Worm (Caenorhabditis elegans) whole organism, L1 larva: ENCODE measurements around the gene rab-37.

Source experiments
- C04F5.9 ChIP-seq: sonication (generic microtip); optimal IDR thresholded peaks from 2 replicates; lab custom pipeline; 2016; ENCODE audit warnings: missing genetic modification characterization, missing compliant biosample characterization
- C34B4.2 ChIP-seq: sonication (generic microtip); optimal IDR thresholded peaks from 2 replicates; lab custom pipeline; 2017; ENCODE audit warnings: mild to moderate bottlenecking, missing genetic modification characterization, missing compliant biosample characterization
- alr-1 ChIP-seq: fragments of 200-800 bp; sonication (Bioruptor generic); optimal IDR thresholded peaks from 2 replicates; lab custom pipeline; 2018; ENCODE audit warnings: borderline replicate concordance, mild to moderate bottlenecking, missing genetic modification characterization, missing compliant biosample characterization
- blmp-1 ChIP-seq: fragments of 150-350 bp; optimal IDR thresholded peaks from 2 replicates; lab custom pipeline; 2014; ENCODE audit warnings: missing biosample characterization, missing genetic modification characterization
- ceh-82 ChIP-seq, 3 experiments: fragments of 150-350 bp in 1 of 3; sonication (generic microtip) in 2 of 3; optimal IDR thresholded peaks; 2 replicates each; lab custom pipeline; 2014 to 2017; ENCODE audit warnings: missing biosample characterization in 3 of 3, missing genetic modification characterization in 3 of 3
- ceh-88 ChIP-seq: fragments of 200-800 bp; sonication (Bioruptor generic); IDR thresholded peaks from 2 replicates; pipeline ENCODE4 v1.3.6; 2022; ENCODE audit warnings: missing genetic modification characterization, missing compliant biosample characterization
- ceh-90 ChIP-seq: sonication (generic microtip); optimal IDR thresholded peaks from 2 replicates; lab custom pipeline; 2016; ENCODE audit warnings: missing genetic modification characterization, missing compliant biosample characterization
- ces-1 ChIP-seq: fragments of 150-350 bp; optimal IDR thresholded peaks from 2 replicates; lab custom pipeline; 2014; ENCODE audit warnings: missing biosample characterization, missing genetic modification reagents, missing genetic modification characterization
- dpl-1 ChIP-seq, 3 experiments: fragments of 150-350 bp in 2 of 3; sonication (generic microtip) in 1 of 3; optimal IDR thresholded peaks; 2 replicates each; lab custom pipeline; 2014 to 2017; ENCODE audit warnings: missing biosample characterization in 3 of 3, missing genetic modification characterization in 3 of 3, missing genetic modification reagents in 3 of 3
- dsc-1 ChIP-seq: sonication (generic microtip); optimal IDR thresholded peaks from 2 replicates; lab custom pipeline; 2016; ENCODE audit warnings: mild to moderate bottlenecking, missing genetic modification characterization, missing compliant biosample characterization
- efl-1 ChIP-seq, 4 experiments: fragments of 150-350 bp; optimal IDR thresholded peaks in 3 of 4; peaks in 1 of 4; 1 replicate in 1 of 4; 2 replicates in 3 of 4; lab custom pipeline; 2014; ENCODE audit warnings: missing biosample characterization in 2 of 4, missing genetic modification characterization in 2 of 4, missing genetic modification reagents in 2 of 4
- egl-13 ChIP-seq: sonication (generic microtip); optimal IDR thresholded peaks from 2 replicates; lab custom pipeline; 2016; ENCODE audit warnings: missing genotype, missing genetic modification reagents, missing genetic modification characterization, missing compliant biosample characterization
- fkh-10 ChIP-seq: sonication (generic microtip); optimal IDR thresholded peaks from 2 replicates; lab custom pipeline; 2017; ENCODE audit warnings: missing biosample characterization, missing genetic modification reagents, missing genetic modification characterization
- fkh-4 ChIP-seq: sonication (generic microtip); optimal IDR thresholded peaks from 2 replicates; lab custom pipeline; 2016; ENCODE audit warnings: missing compliant biosample characterization, missing genetic modification characterization, borderline replicate concordance
- fkh-8 ChIP-seq: sonication (generic microtip); optimal IDR thresholded peaks from 2 replicates; lab custom pipeline; 2016; ENCODE audit warnings: mild to moderate bottlenecking, missing genetic modification characterization, missing compliant biosample characterization
- fos-1 ChIP-seq: fragments of 150-350 bp; optimal IDR thresholded peaks from 2 replicates; lab custom pipeline; 2014; ENCODE audit warnings: missing biosample characterization, missing genetic modification characterization
- grh-1 ChIP-seq: fragments of 200-800 bp; sonication (Bioruptor generic); IDR thresholded peaks from 2 replicates; pipeline ENCODE4 v1.3.6; 2022; ENCODE audit warnings: missing genetic modification reagents, missing genetic modification characterization, missing compliant biosample characterization
- hpl-2 ChIP-seq: fragments of 150-350 bp; optimal IDR thresholded peaks from 2 replicates; lab custom pipeline; 2014; ENCODE audit warnings: missing biosample characterization, missing genetic modification reagents, missing genetic modification characterization
- isw-1 ChIP-seq: fragments of 200-800 bp; sonication (Bioruptor generic); IDR thresholded peaks from 2 replicates; pipeline ENCODE4 v1.3.6; 2022; ENCODE audit warnings: missing genetic modification characterization, missing compliant biosample characterization
- jun-1 ChIP-seq: fragments of 150-350 bp; optimal IDR thresholded peaks from 2 replicates; lab custom pipeline; 2014; ENCODE audit warnings: missing biosample characterization, missing genetic modification reagents, missing genetic modification characterization
- lin-13 ChIP-seq: fragments of 150-350 bp; optimal IDR thresholded peaks from 2 replicates; lab custom pipeline; 2014; ENCODE audit warnings: missing biosample characterization, missing genetic modification reagents, missing genetic modification characterization
- lin-35 ChIP-seq, 2 experiments: fragments of 150-350 bp; optimal IDR thresholded peaks; 2 replicates each; lab custom pipeline; 2014; ENCODE audit warnings: missing biosample characterization in 2 of 2, missing genetic modification characterization in 2 of 2, missing genetic modification reagents in 2 of 2
- lir-3 ChIP-seq: sonication (generic microtip); optimal IDR thresholded peaks from 2 replicates; lab custom pipeline; 2016; ENCODE audit warnings: mild to moderate bottlenecking, missing genetic modification characterization, moderate library complexity, missing compliant biosample characterization; ENCODE audit not compliant: poor library complexity
- lsy-2 ChIP-seq, 2 experiments: fragments of 150-350 bp; optimal IDR thresholded peaks; 2 replicates each; lab custom pipeline; 2014; ENCODE audit warnings: missing biosample characterization in 2 of 2, missing genetic modification characterization in 2 of 2
- mab-9 ChIP-seq: fragments of 200-800 bp; sonication (Bioruptor generic); IDR thresholded peaks from 2 replicates; pipeline ENCODE4 v1.3.6; 2022; ENCODE audit warnings: missing genetic modification reagents, missing genetic modification characterization, missing compliant biosample characterization
- mdl-1 ChIP-seq, 2 experiments: fragments of 150-350 bp; optimal IDR thresholded peaks; 2 replicates each; lab custom pipeline; 2014 to 2017; ENCODE audit warnings: missing biosample characterization in 2 of 2, missing genetic modification characterization in 2 of 2, inconsistent platforms in 1 of 2
- mef-2 ChIP-seq: fragments of 150-350 bp; optimal IDR thresholded peaks from 2 replicates; lab custom pipeline; 2014; ENCODE audit warnings: missing biosample characterization, missing genetic modification characterization
- mep-1 ChIP-seq: fragments of 150-350 bp; optimal IDR thresholded peaks from 2 replicates; lab custom pipeline; 2014; ENCODE audit warnings: missing biosample characterization, missing genetic modification characterization
- nhr-11 ChIP-seq: fragments of 150-350 bp; optimal IDR thresholded peaks from 2 replicates; lab custom pipeline; 2014; ENCODE audit warnings: missing biosample characterization, missing genetic modification characterization
- nhr-20 ChIP-seq: sonication (generic microtip); optimal IDR thresholded peaks from 2 replicates; lab custom pipeline; 2016; ENCODE audit warnings: mild to moderate bottlenecking, missing genetic modification characterization, missing compliant biosample characterization
- nhr-28 ChIP-seq: fragments of 150-350 bp; optimal IDR thresholded peaks from 2 replicates; lab custom pipeline; 2014; ENCODE audit warnings: missing biosample characterization, missing genetic modification characterization
- nhr-47 ChIP-seq: sonication (generic microtip); optimal IDR thresholded peaks from 2 replicates; lab custom pipeline; 2016; ENCODE audit warnings: mild to moderate bottlenecking, missing genetic modification characterization, moderate library complexity, missing compliant biosample characterization
- nhr-77 ChIP-seq: fragments of 150-350 bp; optimal IDR thresholded peaks from 2 replicates; lab custom pipeline; 2014; ENCODE audit warnings: missing biosample characterization, missing genetic modification characterization
- nhr-85 ChIP-seq: sonication (generic microtip); peaks from one replicate; lab custom pipeline; 2016; ENCODE audit warnings: missing genetic modification characterization, inconsistent platforms, missing compliant biosample characterization
- pax-3 ChIP-seq: fragments of 200-800 bp; sonication (Bioruptor generic); optimal IDR thresholded peaks from 2 replicates; lab custom pipeline; 2018; ENCODE audit warnings: mild to moderate bottlenecking, missing genetic modification characterization, moderate library complexity, missing compliant biosample characterization
- pqm-1 ChIP-seq: sonication (generic microtip); optimal IDR thresholded peaks from 3 replicates; lab custom pipeline; 2017; ENCODE audit warnings: missing biosample characterization, missing genetic modification characterization
- skn-1 ChIP-seq: fragments of 150-350 bp; optimal IDR thresholded peaks from 2 replicates; lab custom pipeline; 2014; ENCODE audit warnings: missing biosample characterization, missing genetic modification characterization
- snpc-4 ChIP-seq: fragments of 150-350 bp; optimal IDR thresholded peaks from 2 replicates; lab custom pipeline; 2014; ENCODE audit warnings: missing biosample characterization, missing genetic modification characterization
- snu-23 ChIP-seq: sonication (generic microtip); optimal IDR thresholded peaks from 2 replicates; lab custom pipeline; 2016; ENCODE audit warnings: missing genetic modification characterization, missing compliant biosample characterization
- sptf-1 ChIP-seq: fragments of 150-350 bp; optimal IDR thresholded peaks from 2 replicates; lab custom pipeline; 2014; ENCODE audit warnings: missing biosample characterization, missing genetic modification characterization
- sup-37 ChIP-seq: fragments of 200-800 bp; sonication (Bioruptor generic); optimal IDR thresholded peaks from 2 replicates; lab custom pipeline; 2018; ENCODE audit warnings: mild to moderate bottlenecking, missing genetic modification characterization, missing compliant biosample characterization
- swsn-7 ChIP-seq: sonication (generic microtip); optimal IDR thresholded peaks from 2 replicates; lab custom pipeline; 2016; ENCODE audit warnings: missing genetic modification characterization, missing compliant biosample characterization
- tlp-1 ChIP-seq: fragments of 150-350 bp; optimal IDR thresholded peaks from 2 replicates; lab custom pipeline; 2014; ENCODE audit warnings: missing biosample characterization, missing genetic modification characterization
- unc-130 ChIP-seq: fragments of 150-350 bp; optimal IDR thresholded peaks from 2 replicates; lab custom pipeline; 2017; ENCODE audit warnings: missing biosample characterization, missing genetic modification characterization, inconsistent platforms
- unc-30 ChIP-seq: sonication (generic microtip); optimal IDR thresholded peaks from 2 replicates; lab custom pipeline; 2017; ENCODE audit warnings: missing biosample characterization, missing genetic modification characterization
- unc-86 ChIP-seq: sonication (generic microtip); optimal IDR thresholded peaks from 2 replicates; lab custom pipeline; 2016; ENCODE audit warnings: missing genetic modification characterization, missing compliant biosample characterization
- unc-98 ChIP-seq: fragments of 200-800 bp; sonication (Bioruptor generic); IDR thresholded peaks from 2 replicates; pipeline ENCODE4 v1.3.6; 2022; ENCODE audit warnings: missing genetic modification characterization, missing compliant biosample characterization
- vab-15 ChIP-seq: sonication (generic microtip); optimal IDR thresholded peaks from 2 replicates; lab custom pipeline; 2017; ENCODE audit warnings: missing genotype, mild to moderate bottlenecking, missing genetic modification characterization, missing compliant biosample characterization
- zag-1 ChIP-seq: fragments of 150-350 bp; optimal IDR thresholded peaks from 2 replicates; lab custom pipeline; 2014; ENCODE audit warnings: missing biosample characterization, missing genetic modification characterization
- zip-4 ChIP-seq: fragments of 200-800 bp; sonication (Bioruptor generic); optimal IDR thresholded peaks from 2 replicates; lab custom pipeline; 2018; ENCODE audit warnings: mild to moderate bottlenecking, missing genetic modification characterization, moderate library complexity, missing compliant biosample characterization
- ztf-11 ChIP-seq, 2 experiments: sonication (generic microtip); optimal IDR thresholded peaks; 2 replicates each; lab custom pipeline; 2016 to 2017; ENCODE audit warnings: missing genetic modification characterization in 2 of 2, missing biosample characterization in 1 of 2, missing compliant biosample characterization in 1 of 2

rab-37 gene

ce11 chrX:4222779-4223387 lies 12.8 kb downstream of the rab-37 start (continued):
- peak in 1 of 2 experiments; percentile 54 for TF ChIP-seq mdl-1 (tag; optimal IDR thresholded peaks at IDR 0.05; lab: Kevin White, UChicago)
- peak; percentile 95 for TF ChIP-seq grh-1 (GFP tag; lab: Robert Waterston, UW)
- TF ChIP-seq vab-15 (tag; lab: Kevin White, UChicago), result peak; percentile 9
- TF ChIP-seq ceh-90, result peak; percentile 32
- no peak for TF ChIP-seq zag-1 (tag; lab: Kevin White, UChicago)
- no peak for TF ChIP-seq alr-1 (tag; lab: Kevin White, UChicago)
- no peak for TF ChIP-seq C34B4.2 (tag; lab: Kevin White, UChicago)
- peak; percentile 84 for TF ChIP-seq mef-2 (tag; lab: Kevin White, UChicago)
- TF ChIP-seq lin-35 (GFP tag; optimal IDR thresholded peaks at IDR 0.05; lab: Kevin White, UChicago), result peak; percentile 53 to 68
- TF ChIP-seq nhr-85 (tag; lab: Kevin White, UChicago), result peak; percentile 99
- peak; percentile 98 for TF ChIP-seq swsn-7 (tag; lab: Kevin White, UChicago)
- TF ChIP-seq unc-98, result no peak
- TF ChIP-seq fkh-8 (tag; lab: Kevin White, UChicago), result peak; percentile 84
- peak; percentile 65 for TF ChIP-seq mep-1
- TF ChIP-seq isw-1, result peak; percentile 81
- peak; percentile 88 for TF ChIP-seq sup-37
- peak; percentile 86 for TF ChIP-seq C04F5.9 (tag; lab: Kevin White, UChicago)
- peak; percentile 78 for TF ChIP-seq ceh-88
- TF ChIP-seq unc-30 (tag; lab: Kevin White, UChicago), result no peak
- TF ChIP-seq unc-86 (tag; lab: Kevin White, UChicago), result peak; percentile 98
- TF ChIP-seq nhr-28 (tag; lab: Kevin White, UChicago), result peak; percentile 49
- no peak for TF ChIP-seq fkh-10 (GFP tag; lab: Kevin White, UChicago)
- TF ChIP-seq nhr-11 (tag; lab: Kevin White, UChicago), result peak; percentile 88
- TF ChIP-seq ceh-82 (tag; optimal IDR thresholded peaks at IDR 0.05; lab: Kevin White, UChicago), result peak; percentile 45 to 51 (median 49)
- peak; percentile 19 to 45 (median 22) for TF ChIP-seq dpl-1 (GFP tag; optimal IDR thresholded peaks at IDR 0.05; lab: Kevin White, UChicago)
- no peak for TF ChIP-seq unc-130 (tag; lab: Kevin White, UChicago)
- TF ChIP-seq blmp-1, result peak; percentile 6
- no peak for TF ChIP-seq tlp-1 (tag; lab: Kevin White, UChicago)
- TF ChIP-seq snu-23, result peak; percentile 97
- TF ChIP-seq nhr-20 (tag; lab: Kevin White, UChicago), result peak; percentile 97
- peak; percentile 91 for TF ChIP-seq jun-1 (tag; lab: Kevin White, UChicago)
- peak; percentile 71 for TF ChIP-seq lir-3 (tag; lab: Kevin White, UChicago)
- peak in 1 of 2 experiments; percentile 92 for TF ChIP-seq ztf-11 (tag; optimal IDR thresholded peaks at IDR 0.05; lab: Kevin White, UChicago)
- TF ChIP-seq pax-3 (tag; lab: Kevin White, UChicago), result peak; percentile 86
- TF ChIP-seq lin-13, result peak; percentile 59
- TF ChIP-seq zip-4 (GFP tag; lab: Kevin White, UChicago), result peak; percentile 83
- TF ChIP-seq ces-1, result no peak
- peak; percentile 18 for TF ChIP-seq snpc-4 (tag; lab: Kevin White, UChicago)
- TF ChIP-seq sptf-1 (tag; lab: Kevin White, UChicago), result no peak

- TF ChIP-seq hpl-2, result no peak
- TF ChIP-seq egl-13 (tag; lab: Kevin White, UChicago), result no peak
- TF ChIP-seq fkh-4 (tag; lab: Kevin White, UChicago), result no peak
- TF ChIP-seq nhr-77 (tag; lab: Kevin White, UChicago), result no peak
- no peak for TF ChIP-seq skn-1 (tag; lab: Kevin White, UChicago)
- TF ChIP-seq ceh-82 (tag; optimal IDR thresholded peaks at IDR 0.05; lab: Kevin White, UChicago), result peak in 2 of 3 experiments; percentile 20 to 25
- TF ChIP-seq fkh-8 (tag; lab: Kevin White, UChicago), result peak; percentile 17
- TF ChIP-seq blmp-1, result no peak
- peak; percentile 70 for TF ChIP-seq fos-1 (tag; lab: Kevin White, UChicago)
- TF ChIP-seq ztf-11 (tag; optimal IDR thresholded peaks at IDR 0.05; lab: Kevin White, UChicago), result no peak
- TF ChIP-seq nhr-28 (tag; lab: Kevin White, UChicago), result no peak
- TF ChIP-seq nhr-85 (tag; lab: Kevin White, UChicago), result no peak
- TF ChIP-seq efl-1 (optimal IDR thresholded peaks at IDR 0.05; lab: Kevin White, UChicago), result no peak
- TF ChIP-seq efl-1 (GFP tag; optimal IDR thresholded peaks at IDR 0.05 in 1 of 2; lab: Kevin White, UChicago), result no peak
- no peak for TF ChIP-seq zip-4 (GFP tag; lab: Kevin White, UChicago)
- TF ChIP-seq lir-3 (tag; lab: Kevin White, UChicago), result no peak
- no peak for TF ChIP-seq nhr-47 (tag; lab: Kevin White, UChicago)
- TF ChIP-seq dsc-1 (tag; lab: Kevin White, UChicago), result peak; percentile 19
- TF ChIP-seq pqm-1 (tag; lab: Kevin White, UChicago), result no peak
- no peak for TF ChIP-seq swsn-7 (tag; lab: Kevin White, UChicago)
- TF ChIP-seq lsy-2 (tag; optimal IDR thresholded peaks at IDR 0.05; lab: Kevin White, UChicago), result peak; percentile 12 to 80
- TF ChIP-seq mab-9 (GFP tag; lab: Robert Waterston, UW), result no peak
- TF ChIP-seq zag-1 (tag; lab: Kevin White, UChicago), result peak; percentile 22
These were observed 13.5 kb downstream of the rab-37 start for ce11 chrX:4222200-4222599.
